Fruit fly (Drosophila melanogaster) ovary, adult (tissue): ENCODE results near the gene Tengl1.

Source experiments
- CG17801 ChIP-seq: fragments of 200-800 bp; optimal IDR thresholded peaks from 2 replicates; lab custom pipeline; 2019; ENCODE audit warnings: missing biosample characterization, mild to moderate bottlenecking, missing genetic modification characterization, moderate library complexity; ENCODE audit not compliant: partially characterized antibody

Gene Tengl1

dm6 chr2L:2238151-2238550 lies 2.2 kb downstream of the Tengl1 start, which contains the start of gene Tengl3:
TSS of gene Tengl3 (minus strand) at chr2L:2238251.
- TF ChIP-seq CG17801 (GFP tag; lab: Kevin White, UChicago) = no peak

- peak; percentile 77 for TF ChIP-seq CG17801 (GFP tag; lab: Kevin White, UChicago)
Observed at dm6 chr2L:2236722-2237121, 3.7 kb downstream of the Tengl1 start, which contains the start of gene Sec24CD. TSS of gene Sec24CD (minus strand) at chr2L:2236844.

dm6 chr2L:2228179-2228849 lies 12.1 kb downstream of the Tengl1 start:
- TF ChIP-seq CG17801 (GFP tag; lab: Kevin White, UChicago) = no peak

- peak; percentile 35 for TF ChIP-seq CG17801 (GFP tag; lab: Kevin White, UChicago)
Observed at dm6 chr2L:2227316-2227715, 13.1 kb downstream of the Tengl1 start.

- peak; percentile 86 for TF ChIP-seq CG17801 (GFP tag; lab: Kevin White, UChicago)
Observed at dm6 chr2L:2226259-2227121, 13.9 kb downstream of the Tengl1 start, which contains the start of the genes CG15387 and sau. TSS of gene CG15387 (minus strand) at chr2L:2226294. TSS of gene sau (plus strand) at chr2L:2226342.

dm6 chr2L:2222377-2222776 lies 18.0 kb downstream of the Tengl1 start:
- no peak for TF ChIP-seq CG17801 (GFP tag; lab: Kevin White, UChicago)

- peak; percentile 99 for TF ChIP-seq CG17801 (GFP tag; lab: Kevin White, UChicago)
Observed at dm6 chr2L:2221649-2222150, 18.7 kb downstream of the Tengl1 start.

dm6 chr2L:2220573-2221332 lies 19.6 kb downstream of the Tengl1 start, which contains the start of gene papi:
TSS of gene papi (plus strand) at chr2L:2220748.
- no peak for TF ChIP-seq CG17801 (GFP tag; lab: Kevin White, UChicago)

- TF ChIP-seq CG17801 (GFP tag; lab: Kevin White, UChicago) = peak; percentile 60
Observed at dm6 chr2L:2217067-2217684, 23.2 kb downstream of the Tengl1 start, which contains the start of the genes CG15386, CG42371 and mio. TSS of gene CG15386 (minus strand) at chr2L:2217246. TSS of gene CG42371 (minus strand) at chr2L:2217246. TSS of gene mio (plus strand) at chr2L:2217290.

dm6 chr2L:2216065-2216464 lies 24.3 kb downstream of the Tengl1 start, which contains the start of gene daed:
TSS of gene daed (minus strand) at chr2L:2216311.
- no peak for TF ChIP-seq CG17801 (GFP tag; lab: Kevin White, UChicago)

dm6 chr2L:2214004-2214403 lies 26.4 kb downstream of the Tengl1 start, which contains the start of the genes Uch and CG34174:
TSS of gene Uch (minus strand) at chr2L:2214211.
TSS of gene CG34174 (plus strand) at chr2L:2214266.
- peak; percentile 43 for TF ChIP-seq CG17801 (GFP tag; lab: Kevin White, UChicago)

dm6 chr2L:2212478-2212877 lies 27.9 kb downstream of the Tengl1 start, which contains the start of gene CG15385:
TSS of gene CG15385 (minus strand) at chr2L:2212571.
- no peak for TF ChIP-seq CG17801 (GFP tag; lab: Kevin White, UChicago)

- no peak for TF ChIP-seq CG17801 (GFP tag; lab: Kevin White, UChicago)
Observed at dm6 chr2L:2209002-2209401, 31.4 kb downstream of the Tengl1 start, which contains the start of gene CG33124. TSS of gene CG33124 (minus strand) at chr2L:2209102.
